Fruit fly (Drosophila melanogaster) whole organism, embryonic: ENCODE data around the gene MESR3.

Experiments used
- B-H1 ChIP-seq: fragments of 200-800 bp; sonication (Bioruptor generic); IDR thresholded peaks from 3 replicates; pipeline ENCODE4 v1.3.6; 2022; ENCODE audit warnings: missing biosample characterization, missing genetic modification characterization
- BtbVII ChIP-seq: fragments of 200-800 bp; sonication (Bioruptor generic); optimal IDR thresholded peaks from 3 replicates; lab custom pipeline; 2017; ENCODE audit warnings: missing biosample characterization, mild to moderate bottlenecking, missing genetic modification characterization
- CG10267 ChIP-seq: fragments of 200-800 bp; sonication (Bioruptor generic); optimal IDR thresholded peaks from 2 replicates; lab custom pipeline; 2018; ENCODE audit warnings: missing biosample characterization, mild to moderate bottlenecking, missing genetic modification characterization, moderate library complexity
- CG10431 ChIP-seq: fragments of 200-800 bp; sonication (Bioruptor generic); optimal IDR thresholded peaks from 3 replicates; lab custom pipeline; 2018; ENCODE audit warnings: missing biosample characterization, mild to moderate bottlenecking, missing genetic modification characterization
- CG10959 ChIP-seq: fragments of 200-800 bp; sonication (Bioruptor generic); IDR thresholded peaks from 2 replicates; pipeline ENCODE4 v1.3.6; 2022; ENCODE audit warnings: missing biosample characterization, missing genetic modification characterization
- CG12155 ChIP-seq: fragments of 200-800 bp; sonication (Bioruptor generic); optimal IDR thresholded peaks from 3 replicates; lab custom pipeline; 2016; ENCODE audit warnings: missing biosample characterization, missing genetic modification characterization
- CG12942 ChIP-seq: fragments of 200-800 bp; sonication (Bioruptor generic); optimal IDR thresholded peaks from 3 replicates; lab custom pipeline; 2016; ENCODE audit warnings: missing biosample characterization, missing genetic modification characterization
- CG14014 ChIP-seq: fragments of 200-800 bp; sonication (Bioruptor generic); IDR thresholded peaks from 2 replicates; pipeline ENCODE4 v1.3.6; 2022; ENCODE audit warnings: missing biosample characterization, missing genetic modification characterization
- CG15479 ChIP-seq: fragments of 200-800 bp; sonication (Bioruptor generic); optimal IDR thresholded peaks from 3 replicates; lab custom pipeline; 2019; ENCODE audit warnings: missing biosample characterization, mild to moderate bottlenecking, missing genetic modification characterization, moderate library complexity
- CG16815 ChIP-seq: fragments of 200-800 bp; sonication (Bioruptor generic); optimal IDR thresholded peaks from 3 replicates; lab custom pipeline; 2017; ENCODE audit warnings: missing biosample characterization, mild to moderate bottlenecking, missing genetic modification characterization
- CG16863 ChIP-seq: fragments of 200-800 bp; sonication (Bioruptor generic); optimal IDR thresholded peaks from 3 replicates; lab custom pipeline; 2016; ENCODE audit warnings: missing biosample characterization, missing genetic modification characterization
- CG17328 ChIP-seq: fragments of 200-800 bp; sonication (Bioruptor generic); IDR thresholded peaks from 2 replicates; pipeline ENCODE4 v1.3.6; 2022; ENCODE audit warnings: missing biosample characterization, missing genetic modification characterization
- CG17385 ChIP-seq: fragments of 200-800 bp; sonication (Bioruptor generic); optimal IDR thresholded peaks from 3 replicates; lab custom pipeline; 2018; ENCODE audit warnings: missing biosample characterization, mild to moderate bottlenecking, missing genetic modification characterization
- CG17829 ChIP-seq: fragments of 200-800 bp; optimal IDR thresholded peaks from 2 replicates; lab custom pipeline; 2019; ENCODE audit warnings: missing biosample characterization, mild to moderate bottlenecking, missing genetic modification characterization, moderate library complexity
- CG18011 ChIP-seq: fragments of 200-800 bp; sonication (Bioruptor generic); optimal IDR thresholded peaks from 2 replicates; lab custom pipeline; 2017; ENCODE audit warnings: missing biosample characterization, missing genetic modification characterization, mild to moderate bottlenecking, moderate library complexity, missing genotype
- CG30020 ChIP-seq: fragments of 200-800 bp; optimal IDR thresholded peaks from 2 replicates; lab custom pipeline; 2019; ENCODE audit warnings: missing biosample characterization, mild to moderate bottlenecking, missing genetic modification characterization, moderate library complexity
- CG30403 ChIP-seq: fragments of 200-800 bp; sonication (Bioruptor generic); optimal IDR thresholded peaks from 3 replicates; lab custom pipeline; 2016; ENCODE audit warnings: missing biosample characterization, missing genetic modification characterization
- CG3407 ChIP-seq: fragments of 200-800 bp; sonication (Bioruptor generic); optimal IDR thresholded peaks from 2 replicates; lab custom pipeline; 2018; ENCODE audit warnings: missing biosample characterization, mild to moderate bottlenecking, missing genetic modification characterization
- CG4730 ChIP-seq: fragments of 200-800 bp; sonication (Bioruptor generic); IDR thresholded peaks from 2 replicates; pipeline ENCODE4 v1.3.6; 2022; ENCODE audit warnings: missing biosample characterization, missing genetic modification characterization
- CG6654 ChIP-seq: fragments of 200-800 bp; sonication (Bioruptor generic); optimal IDR thresholded peaks from 2 replicates; lab custom pipeline; 2017; ENCODE audit warnings: missing biosample characterization, mild to moderate bottlenecking, missing genetic modification characterization
- CG6765 ChIP-seq: fragments of 200-800 bp; sonication (Bioruptor generic); optimal IDR thresholded peaks from 3 replicates; lab custom pipeline; 2017; ENCODE audit warnings: missing biosample characterization, mild to moderate bottlenecking, missing genetic modification characterization
- CG7839 ChIP-seq: fragments of 200-800 bp; sonication (Bioruptor generic); optimal IDR thresholded peaks from 3 replicates; lab custom pipeline; 2018; ENCODE audit warnings: missing biosample characterization, mild to moderate bottlenecking, missing genetic modification characterization, moderate library complexity
- CG7987 ChIP-seq: fragments of 200-800 bp; sonication (Bioruptor generic); optimal IDR thresholded peaks from 2 replicates; lab custom pipeline; 2018; ENCODE audit warnings: missing biosample characterization, mild to moderate bottlenecking, missing genetic modification characterization, moderate library complexity
- CG8290 ChIP-seq, 3 experiments: fragments of 200-800 bp; sonication (Bioruptor generic); optimal IDR thresholded peaks; 2 replicates each; lab custom pipeline; 2016 to 2019; ENCODE audit warnings: missing biosample characterization in 3 of 3, missing genetic modification characterization in 3 of 3, mild to moderate bottlenecking in 2 of 3, moderate library complexity in 1 of 3
- CG8924 ChIP-seq: fragments of 200-800 bp; optimal IDR thresholded peaks from 3 replicates; lab custom pipeline; 2019; ENCODE audit warnings: missing biosample characterization, mild to moderate bottlenecking, missing genetic modification characterization, moderate library complexity
- Chrac-16 ChIP-seq: fragments of 200-800 bp; sonication (Bioruptor generic); optimal IDR thresholded peaks from 3 replicates; lab custom pipeline; 2016; ENCODE audit warnings: missing biosample characterization, missing genetic modification characterization
- D ChIP-seq, 2 experiments: fragments of 200-800 bp in 1 of 2; fragments of >200 bp in 1 of 2; sonication (Bioruptor generic) in 1 of 2; optimal IDR thresholded peaks; 2 replicates in 1 of 2; 3 replicates in 1 of 2; lab custom pipeline; 2017; ENCODE audit warnings: mild to moderate bottlenecking in 1 of 2, missing biosample characterization in 1 of 2, missing genetic modification characterization in 1 of 2, missing genetic modification reagents in 1 of 2
- Dp ChIP-seq: fragments of 200-800 bp; sonication (Bioruptor generic); optimal IDR thresholded peaks from 2 replicates; lab custom pipeline; 2018; ENCODE audit warnings: missing biosample characterization, mild to moderate bottlenecking, missing genetic modification characterization, moderate library complexity
- E2f2 ChIP-seq: fragments of 200-800 bp; sonication (Bioruptor generic); IDR thresholded peaks from 2 replicates; pipeline ENCODE4 v1.3.6; 2022; ENCODE audit warnings: missing biosample characterization, missing genetic modification characterization
- Jarid2 ChIP-seq: fragments of 200-800 bp; sonication (Bioruptor generic); optimal IDR thresholded peaks from 3 replicates; lab custom pipeline; 2017; ENCODE audit warnings: mild to moderate bottlenecking, missing biosample characterization, missing genetic modification reagents, missing genetic modification characterization
- Lpt ChIP-seq: fragments of >200 bp; optimal IDR thresholded peaks from 2 replicates; lab custom pipeline; 2018; ENCODE audit warnings: missing biosample characterization, missing genetic modification characterization
- Med ChIP-seq: fragments of 200-800 bp; sonication (Bioruptor generic); peaks from one replicate; lab custom pipeline; 2016; ENCODE audit warnings: missing biosample characterization, missing genetic modification characterization, mild to moderate bottlenecking, inconsistent platforms, moderate library complexity
- NC2β ChIP-seq: fragments of 200-800 bp; sonication (Bioruptor generic); optimal IDR thresholded peaks from 2 replicates; lab custom pipeline; 2016; ENCODE audit warnings: missing biosample characterization, missing genetic modification characterization
- Nf-YB ChIP-seq: fragments of 200-800 bp; sonication (Bioruptor generic); optimal IDR thresholded peaks from 3 replicates; lab custom pipeline; 2019; ENCODE audit warnings: missing biosample characterization, mild to moderate bottlenecking, missing genetic modification characterization, moderate library complexity
- Pdp1 ChIP-seq, 2 experiments: fragments of 200-800 bp; sonication (Bioruptor generic); optimal IDR thresholded peaks; 3 replicates each; lab custom pipeline; 2016; ENCODE audit warnings: missing biosample characterization in 2 of 2, missing genetic modification characterization in 2 of 2, mild to moderate bottlenecking in 1 of 2, moderate library complexity in 1 of 2
- Spps ChIP-seq: fragments of 200-800 bp; sonication (Bioruptor generic); optimal IDR thresholded peaks from 2 replicates; lab custom pipeline; 2018; ENCODE audit warnings: missing biosample characterization, mild to moderate bottlenecking, missing genetic modification characterization
- Taf1 ChIP-seq: fragments of 200-800 bp; sonication (Bioruptor generic); IDR thresholded peaks from 2 replicates; pipeline ENCODE4 v1.3.6; 2022; ENCODE audit warnings: missing biosample characterization, missing genetic modification characterization
- al ChIP-seq: fragments of 200-800 bp; sonication (Bioruptor generic); IDR thresholded peaks from 2 replicates; pipeline ENCODE4 v1.3.6; 2022; ENCODE audit warnings: missing biosample characterization, missing genetic modification characterization
- chinmo ChIP-seq: fragments of 200-800 bp; sonication (Bioruptor generic); IDR thresholded peaks from 4 replicates; pipeline ENCODE4 v1.3.6; 2022; ENCODE audit warnings: missing biosample characterization, missing genetic modification characterization; ENCODE audit not compliant: partially characterized antibody
- chn ChIP-seq: fragments of 200-800 bp; sonication (Bioruptor generic); optimal IDR thresholded peaks from 2 replicates; lab custom pipeline; 2016; ENCODE audit warnings: missing biosample characterization, missing genetic modification characterization
- dmrt11E ChIP-seq: fragments of 200-800 bp; sonication (Bioruptor generic); optimal IDR thresholded peaks from 3 replicates; lab custom pipeline; 2018; ENCODE audit warnings: missing biosample characterization, mild to moderate bottlenecking, missing genetic modification characterization, moderate library complexity
- fd64A ChIP-seq: fragments of 200-800 bp; sonication (Bioruptor generic); optimal IDR thresholded peaks from 3 replicates; lab custom pipeline; 2018; ENCODE audit warnings: missing biosample characterization, mild to moderate bottlenecking, missing genetic modification characterization
- h ChIP-seq: fragments of >200 bp; optimal IDR thresholded peaks from 2 replicates; lab custom pipeline; 2017
- inv ChIP-seq: fragments of 200-800 bp; sonication (Bioruptor generic); IDR thresholded peaks from 2 replicates; pipeline ENCODE4 v1.3.6; 2022; ENCODE audit warnings: missing biosample characterization, missing genetic modification characterization; ENCODE audit not compliant: partially characterized antibody
- kni ChIP-seq: fragments of 200-800 bp; sonication (Bioruptor generic); optimal IDR thresholded peaks from 3 replicates; lab custom pipeline; 2017; ENCODE audit warnings: mild to moderate bottlenecking, missing biosample characterization, missing genetic modification reagents, missing genetic modification characterization
- lola ChIP-seq, 3 experiments: fragments of >200 bp in 2 of 3; fragments of 200-800 bp in 1 of 3; sonication (Bioruptor generic) in 1 of 3; optimal IDR thresholded peaks; 2 replicates each; lab custom pipeline; 2017 to 2019; ENCODE audit warnings: missing biosample characterization in 3 of 3, missing genetic modification characterization in 3 of 3, mild to moderate bottlenecking in 1 of 3, moderate library complexity in 1 of 3
- mam ChIP-seq: fragments of 200-800 bp; sonication (Bioruptor generic); optimal IDR thresholded peaks from 3 replicates; lab custom pipeline; 2016; ENCODE audit warnings: missing biosample characterization, missing genetic modification characterization
- sc ChIP-seq, 3 experiments: fragments of >200 bp in 2 of 3; fragments of 200-800 bp in 1 of 3; sonication (Bioruptor generic) in 1 of 3; optimal IDR thresholded peaks; 2 replicates in 2 of 3; 3 replicates in 1 of 3; lab custom pipeline; 2017; ENCODE audit warnings: mild to moderate bottlenecking in 1 of 3, missing biosample characterization in 1 of 3, missing genetic modification characterization in 1 of 3, missing genetic modification reagents in 1 of 3
- slou ChIP-seq: fragments of 200-800 bp; sonication (Bioruptor generic); optimal IDR thresholded peaks from 3 replicates; lab custom pipeline; 2016; ENCODE audit warnings: missing biosample characterization, missing genetic modification characterization

MESR3 gene

dm6 chr2L:18707844-18708238 lies 90.8 kb downstream of the MESR3 start (continued):
- TF ChIP-seq CG3407 (GFP tag; lab: Kevin White, UChicago) (no peak), CG7987 (GFP tag; lab: Kevin White, UChicago) (no peak), inv (GFP tag; lab: Robert Waterston, UW) (no peak), CG17328 (GFP tag; lab: Robert Waterston, UW) (peak; percentile 48; the same call in 1 of the 2 replicates), CG10267 (tag; lab: Kevin White, UChicago) (no peak), CG18011 (GFP tag; lab: Kevin White, UChicago) (no peak), Jarid2 (GFP tag; lab: Kevin White, UChicago) (no peak), sc (optimal IDR thresholded peaks at IDR 0.05; lab: Kevin White, UChicago) (no peak), sc (GFP tag; optimal IDR thresholded peaks at IDR 0.05; lab: Kevin White, UChicago) (no peak), mam (GFP tag; lab: Kevin White, UChicago) (peak; percentile 44), Spps (tag; lab: Kevin White, UChicago) (no peak), BtbVII (GFP tag; lab: Kevin White, UChicago) (no peak), slou (GFP tag; lab: Kevin White, UChicago) (no peak), CG12942 (GFP tag; lab: Kevin White, UChicago) (no peak), CG15479 (GFP tag; lab: Kevin White, UChicago) (no peak), Dp (GFP tag; lab: Kevin White, UChicago) (no peak), al (GFP tag; lab: Robert Waterston, UW) (no peak), CG10431 (GFP tag; lab: Kevin White, UChicago) (no peak), CG30020 (no peak), Taf1 (GFP tag; lab: Robert Waterston, UW) (no peak), Pdp1 (GFP tag; optimal IDR thresholded peaks at IDR 0.05; lab: Kevin White, UChicago) (peak in 1 of 2 experiments; percentile 13), CG8924 (tag; lab: Kevin White, UChicago) (no peak), CG17385 (no peak), fd64A (GFP tag; lab: Kevin White, UChicago) (no peak), CG4730 (GFP tag; lab: Robert Waterston, UW) (no peak), CG14014 (GFP tag; lab: Robert Waterston, UW) (peak; percentile 43; the same call in 1 of the 2 replicates), B-H1 (no peak; the same call in 2 of the 3 replicates), CG10959 (GFP tag; lab: Robert Waterston, UW) (no peak), CG16815 (GFP tag; lab: Kevin White, UChicago) (no peak), CG8290 (GFP tag; optimal IDR thresholded peaks at IDR 0.05; lab: Kevin White, UChicago) (no peak), CG8290 (tag; optimal IDR thresholded peaks at IDR 0.05; lab: Kevin White, UChicago) (no peak), h (lab: Kevin White, UChicago) (no peak), chinmo (peak; percentile 89; the same call in 1 of the 4 replicates), CG12155 (GFP tag; lab: Kevin White, UChicago) (peak; percentile 7), CG17829 (no peak), CG30403 (GFP tag; lab: Kevin White, UChicago) (no peak), Chrac-16 (peak; percentile 10), CG16863 (peak; percentile 20), E2f2 (GFP tag; lab: Robert Waterston, UW) (peak; percentile 8; the same call in 1 of the 2 replicates), NC2β (no peak), kni (GFP tag; lab: Kevin White, UChicago) (no peak), CG7839 (tag; lab: Kevin White, UChicago) (peak; percentile 19), CG6765 (GFP tag; lab: Kevin White, UChicago) (no peak), Med (GFP tag; lab: Kevin White, UChicago) (peak; percentile 92), Nf-YB (GFP tag; lab: Kevin White, UChicago) (no peak), dmrt11E (no peak), Lpt (GFP tag; lab: Kevin White, UChicago) (no peak), chn (GFP tag; lab: Kevin White, UChicago) (no peak), lola (GFP tag; optimal IDR thresholded peaks at IDR 0.05; lab: Kevin White, UChicago) (no peak), D (optimal IDR thresholded peaks at IDR 0.05; lab: Kevin White, UChicago) (no peak), D (GFP tag; optimal IDR thresholded peaks at IDR 0.05; lab: Kevin White, UChicago) (no peak), CG6654 (GFP tag; lab: Kevin White, UChicago) (no peak)
